Worm (Caenorhabditis elegans) whole organism, L2 larva: ENCODE data around the gene dyf-19.

Experiments used
- aly-2 ChIP-seq: fragments of 150-350 bp; optimal IDR thresholded peaks from 2 replicates; lab custom pipeline; 2014; ENCODE audit warnings: missing biosample characterization, missing genetic modification characterization
- crh-2 ChIP-seq: sonication (generic microtip); optimal IDR thresholded peaks from 2 replicates; lab custom pipeline; 2017; ENCODE audit warnings: missing biosample characterization, missing genetic modification characterization
- egl-27 ChIP-seq: sonication (generic microtip); optimal IDR thresholded peaks from 3 replicates; lab custom pipeline; 2017; ENCODE audit warnings: missing biosample characterization, missing genetic modification reagents, missing genetic modification characterization
- lsy-2 ChIP-seq, 2 experiments: fragments of 150-350 bp in 1 of 2; sonication (generic microtip) in 1 of 2; optimal IDR thresholded peaks; 2 replicates each; lab custom pipeline; 2014 to 2017; ENCODE audit warnings: missing biosample characterization in 2 of 2, missing genetic modification characterization in 2 of 2
- nhr-10 ChIP-seq: sonication (generic microtip); optimal IDR thresholded peaks from 2 replicates; lab custom pipeline; 2017; ENCODE audit warnings: missing biosample characterization, missing genetic modification characterization
- nhr-11 ChIP-seq: fragments of 150-350 bp; optimal IDR thresholded peaks from 2 replicates; lab custom pipeline; 2014; ENCODE audit warnings: missing biosample characterization, missing genetic modification characterization
- nhr-12 ChIP-seq: fragments of 150-350 bp; optimal IDR thresholded peaks from 2 replicates; lab custom pipeline; 2014; ENCODE audit warnings: missing biosample characterization, missing genetic modification characterization
- peb-1 ChIP-seq: fragments of 150-350 bp; optimal IDR thresholded peaks from 2 replicates; lab custom pipeline; 2014; ENCODE audit warnings: missing biosample characterization, missing genetic modification characterization
- unc-39 ChIP-seq: fragments of 150-350 bp; optimal IDR thresholded peaks from 2 replicates; lab custom pipeline; 2014; ENCODE audit warnings: missing biosample characterization, missing genetic modification characterization
- unc-62 ChIP-seq: fragments of 150-350 bp; optimal IDR thresholded peaks from 2 replicates; lab custom pipeline; 2014; ENCODE audit warnings: missing biosample characterization, missing genetic modification reagents, missing genetic modification characterization

ce11 chrV:19632546-19632945 is 7.7 kb downstream of the dyf-19 start, which contains the start of gene Y43F8C.5:
- TF ChIP-seq nhr-12 (tag; lab: Kevin White, UChicago) = no peak
- TF ChIP-seq nhr-10 (tag; lab: Kevin White, UChicago) = no peak
- no peak for TF ChIP-seq crh-2
- TF ChIP-seq egl-27 (tag; lab: Kevin White, UChicago) = no peak
- no peak for TF ChIP-seq lsy-2 (tag; optimal IDR thresholded peaks at IDR 0.05; lab: Kevin White, UChicago)
- TF ChIP-seq nhr-11 (tag; lab: Kevin White, UChicago) = no peak
- TF ChIP-seq unc-39 = no peak
- no peak for TF ChIP-seq peb-1
- no peak for TF ChIP-seq unc-62 (GFP tag; lab: Kevin White, UChicago)
- TF ChIP-seq aly-2 = no peak
